Worm (Caenorhabditis elegans) whole organism, L1 larva: Measurements from ENCODE around the gene tir-1.

ENCODE experiments used
- C04F5.9 ChIP-seq: sonication (generic microtip); optimal IDR thresholded peaks from 2 replicates; lab custom pipeline; 2016; ENCODE audit warnings: missing genetic modification characterization, missing compliant biosample characterization
- C16A3.4 ChIP-seq: fragments of 150-350 bp; optimal IDR thresholded peaks from 2 replicates; lab custom pipeline; 2014; ENCODE audit warnings: missing biosample characterization, missing genetic modification characterization
- Y116A8C.19 ChIP-seq: sonication (generic microtip); optimal IDR thresholded peaks from 2 replicates; lab custom pipeline; 2016; ENCODE audit warnings: missing compliant biosample characterization, missing genetic modification characterization, borderline replicate concordance
- aha-1 ChIP-seq: fragments of 150-350 bp; optimal IDR thresholded peaks from 2 replicates; lab custom pipeline; 2014; ENCODE audit warnings: missing biosample characterization, missing genetic modification characterization
- alr-1 ChIP-seq: fragments of 200-800 bp; sonication (Bioruptor generic); optimal IDR thresholded peaks from 2 replicates; lab custom pipeline; 2018; ENCODE audit warnings: borderline replicate concordance, mild to moderate bottlenecking, missing genetic modification characterization, missing compliant biosample characterization
- ceh-8 ChIP-seq: fragments of 200-800 bp; sonication (Bioruptor generic); optimal IDR thresholded peaks from 2 replicates; lab custom pipeline; 2018; ENCODE audit warnings: mild to moderate bottlenecking, missing genetic modification characterization, moderate library complexity, missing compliant biosample characterization
- ceh-82 ChIP-seq, 3 experiments: fragments of 150-350 bp in 1 of 3; sonication (generic microtip) in 2 of 3; optimal IDR thresholded peaks; 2 replicates each; lab custom pipeline; 2014 to 2017; ENCODE audit warnings: missing biosample characterization in 3 of 3, missing genetic modification characterization in 3 of 3
- ceh-88 ChIP-seq: fragments of 200-800 bp; sonication (Bioruptor generic); IDR thresholded peaks from 2 replicates; pipeline ENCODE4 v1.3.6; 2022; ENCODE audit warnings: missing genetic modification characterization, missing compliant biosample characterization
- dpl-1 ChIP-seq, 3 experiments: fragments of 150-350 bp in 2 of 3; sonication (generic microtip) in 1 of 3; optimal IDR thresholded peaks; 2 replicates each; lab custom pipeline; 2014 to 2017; ENCODE audit warnings: missing biosample characterization in 3 of 3, missing genetic modification characterization in 3 of 3, missing genetic modification reagents in 3 of 3
- dsc-1 ChIP-seq: sonication (generic microtip); optimal IDR thresholded peaks from 2 replicates; lab custom pipeline; 2016; ENCODE audit warnings: mild to moderate bottlenecking, missing genetic modification characterization, missing compliant biosample characterization
- efl-1 ChIP-seq, 4 experiments: fragments of 150-350 bp; optimal IDR thresholded peaks in 3 of 4; peaks in 1 of 4; 1 replicate in 1 of 4; 2 replicates in 3 of 4; lab custom pipeline; 2014; ENCODE audit warnings: missing biosample characterization in 2 of 4, missing genetic modification characterization in 2 of 4, missing genetic modification reagents in 2 of 4
- efl-3 ChIP-seq: fragments of 200-800 bp; sonication (Bioruptor generic); optimal IDR thresholded peaks from 2 replicates; lab custom pipeline; 2018; ENCODE audit warnings: mild to moderate bottlenecking, missing genetic modification characterization, missing compliant biosample characterization
- ets-5 ChIP-seq: fragments of 200-800 bp; sonication (Bioruptor generic); IDR thresholded peaks from 2 replicates; pipeline ENCODE4 v1.3.6; 2022; ENCODE audit warnings: missing genetic modification characterization, missing compliant biosample characterization
- fkh-10 ChIP-seq: sonication (generic microtip); optimal IDR thresholded peaks from 2 replicates; lab custom pipeline; 2017; ENCODE audit warnings: missing biosample characterization, missing genetic modification reagents, missing genetic modification characterization
- fkh-4 ChIP-seq: sonication (generic microtip); optimal IDR thresholded peaks from 2 replicates; lab custom pipeline; 2016; ENCODE audit warnings: missing compliant biosample characterization, missing genetic modification characterization, borderline replicate concordance
- fos-1 ChIP-seq: fragments of 150-350 bp; optimal IDR thresholded peaks from 2 replicates; lab custom pipeline; 2014; ENCODE audit warnings: missing biosample characterization, missing genetic modification characterization
- grh-1 ChIP-seq: fragments of 200-800 bp; sonication (Bioruptor generic); IDR thresholded peaks from 2 replicates; pipeline ENCODE4 v1.3.6; 2022; ENCODE audit warnings: missing genetic modification reagents, missing genetic modification characterization, missing compliant biosample characterization
- hlh-17 ChIP-seq: fragments of 200-800 bp; sonication (Bioruptor generic); optimal IDR thresholded peaks from 2 replicates; lab custom pipeline; 2018; ENCODE audit warnings: missing genetic modification characterization, mild to moderate bottlenecking, missing compliant biosample characterization, moderate library complexity, borderline replicate concordance
- isw-1 ChIP-seq: fragments of 200-800 bp; sonication (Bioruptor generic); IDR thresholded peaks from 2 replicates; pipeline ENCODE4 v1.3.6; 2022; ENCODE audit warnings: missing genetic modification characterization, missing compliant biosample characterization
- jun-1 ChIP-seq: fragments of 150-350 bp; optimal IDR thresholded peaks from 2 replicates; lab custom pipeline; 2014; ENCODE audit warnings: missing biosample characterization, missing genetic modification reagents, missing genetic modification characterization
- lin-13 ChIP-seq: fragments of 150-350 bp; optimal IDR thresholded peaks from 2 replicates; lab custom pipeline; 2014; ENCODE audit warnings: missing biosample characterization, missing genetic modification reagents, missing genetic modification characterization
- lin-14 ChIP-seq: fragments of 200-800 bp; sonication (Bioruptor generic); optimal IDR thresholded peaks from 2 replicates; lab custom pipeline; 2018; ENCODE audit warnings: mild to moderate bottlenecking, missing genetic modification characterization, moderate library complexity, missing compliant biosample characterization
- lin-15B ChIP-seq: fragments of 150-350 bp; sonication (generic microtip); optimal IDR thresholded peaks from 3 replicates; lab custom pipeline; 2014; ENCODE audit warnings: missing biosample characterization, missing genetic modification characterization
- lin-35 ChIP-seq, 2 experiments: fragments of 150-350 bp; optimal IDR thresholded peaks; 2 replicates each; lab custom pipeline; 2014; ENCODE audit warnings: missing biosample characterization in 2 of 2, missing genetic modification characterization in 2 of 2, missing genetic modification reagents in 2 of 2
- lsy-2 ChIP-seq, 2 experiments: fragments of 150-350 bp; optimal IDR thresholded peaks; 2 replicates each; lab custom pipeline; 2014; ENCODE audit warnings: missing biosample characterization in 2 of 2, missing genetic modification characterization in 2 of 2
- mef-2 ChIP-seq: fragments of 150-350 bp; optimal IDR thresholded peaks from 2 replicates; lab custom pipeline; 2014; ENCODE audit warnings: missing biosample characterization, missing genetic modification characterization
- mep-1 ChIP-seq: fragments of 150-350 bp; optimal IDR thresholded peaks from 2 replicates; lab custom pipeline; 2014; ENCODE audit warnings: missing biosample characterization, missing genetic modification characterization
- nhr-19 ChIP-seq: fragments of 200-800 bp; sonication (Bioruptor generic); conservative IDR thresholded peaks from 2 replicates; pipeline ENCODE4 v1.3.6; 2022; ENCODE audit warnings: missing genetic modification characterization, missing compliant biosample characterization
- nhr-237 ChIP-seq: fragments of 150-350 bp; optimal IDR thresholded peaks from 2 replicates; lab custom pipeline; 2014; ENCODE audit warnings: missing biosample characterization, missing genetic modification characterization
- nhr-47 ChIP-seq: sonication (generic microtip); optimal IDR thresholded peaks from 2 replicates; lab custom pipeline; 2016; ENCODE audit warnings: mild to moderate bottlenecking, missing genetic modification characterization, moderate library complexity, missing compliant biosample characterization
- nhr-71 ChIP-seq: sonication (generic microtip); optimal IDR thresholded peaks from 2 replicates; lab custom pipeline; 2016; ENCODE audit warnings: mild to moderate bottlenecking, missing genetic modification characterization, moderate library complexity, missing compliant biosample characterization
- nhr-77 ChIP-seq: fragments of 150-350 bp; optimal IDR thresholded peaks from 2 replicates; lab custom pipeline; 2014; ENCODE audit warnings: missing biosample characterization, missing genetic modification characterization
- nhr-90 ChIP-seq: sonication (generic microtip); optimal IDR thresholded peaks from 2 replicates; lab custom pipeline; 2016; ENCODE audit warnings: mild to moderate bottlenecking, missing genetic modification characterization, missing compliant biosample characterization; ENCODE audit not compliant: poor library complexity
- pax-3 ChIP-seq: fragments of 200-800 bp; sonication (Bioruptor generic); optimal IDR thresholded peaks from 2 replicates; lab custom pipeline; 2018; ENCODE audit warnings: mild to moderate bottlenecking, missing genetic modification characterization, moderate library complexity, missing compliant biosample characterization
- pqm-1 ChIP-seq: sonication (generic microtip); optimal IDR thresholded peaks from 3 replicates; lab custom pipeline; 2017; ENCODE audit warnings: missing biosample characterization, missing genetic modification characterization
- rnt-1 ChIP-seq: sonication (generic microtip); optimal IDR thresholded peaks from 2 replicates; lab custom pipeline; 2016; ENCODE audit warnings: mild to moderate bottlenecking, missing genetic modification characterization, moderate library complexity, missing compliant biosample characterization
- snpc-4 ChIP-seq: fragments of 150-350 bp; optimal IDR thresholded peaks from 2 replicates; lab custom pipeline; 2014; ENCODE audit warnings: missing biosample characterization, missing genetic modification characterization
- tbx-2 ChIP-seq: sonication (generic microtip); optimal IDR thresholded peaks from 2 replicates; lab custom pipeline; 2016; ENCODE audit warnings: missing genetic modification characterization, missing compliant biosample characterization
- unc-130 ChIP-seq: fragments of 150-350 bp; optimal IDR thresholded peaks from 2 replicates; lab custom pipeline; 2017; ENCODE audit warnings: missing biosample characterization, missing genetic modification characterization, inconsistent platforms
- unc-86 ChIP-seq: sonication (generic microtip); optimal IDR thresholded peaks from 2 replicates; lab custom pipeline; 2016; ENCODE audit warnings: missing genetic modification characterization, missing compliant biosample characterization
- unc-98 ChIP-seq: fragments of 200-800 bp; sonication (Bioruptor generic); IDR thresholded peaks from 2 replicates; pipeline ENCODE4 v1.3.6; 2022; ENCODE audit warnings: missing genetic modification characterization, missing compliant biosample characterization
- vab-15 ChIP-seq: sonication (generic microtip); optimal IDR thresholded peaks from 2 replicates; lab custom pipeline; 2017; ENCODE audit warnings: missing genotype, mild to moderate bottlenecking, missing genetic modification characterization, missing compliant biosample characterization
- zag-1 ChIP-seq: fragments of 150-350 bp; optimal IDR thresholded peaks from 2 replicates; lab custom pipeline; 2014; ENCODE audit warnings: missing biosample characterization, missing genetic modification characterization
- zip-4 ChIP-seq: fragments of 200-800 bp; sonication (Bioruptor generic); optimal IDR thresholded peaks from 2 replicates; lab custom pipeline; 2018; ENCODE audit warnings: mild to moderate bottlenecking, missing genetic modification characterization, moderate library complexity, missing compliant biosample characterization
- ztf-4 ChIP-seq: fragments of 150-350 bp; optimal IDR thresholded peaks from 2 replicates; lab custom pipeline; 2014; ENCODE audit warnings: missing biosample characterization, missing genetic modification characterization

The tir-1 gene

DNA sequence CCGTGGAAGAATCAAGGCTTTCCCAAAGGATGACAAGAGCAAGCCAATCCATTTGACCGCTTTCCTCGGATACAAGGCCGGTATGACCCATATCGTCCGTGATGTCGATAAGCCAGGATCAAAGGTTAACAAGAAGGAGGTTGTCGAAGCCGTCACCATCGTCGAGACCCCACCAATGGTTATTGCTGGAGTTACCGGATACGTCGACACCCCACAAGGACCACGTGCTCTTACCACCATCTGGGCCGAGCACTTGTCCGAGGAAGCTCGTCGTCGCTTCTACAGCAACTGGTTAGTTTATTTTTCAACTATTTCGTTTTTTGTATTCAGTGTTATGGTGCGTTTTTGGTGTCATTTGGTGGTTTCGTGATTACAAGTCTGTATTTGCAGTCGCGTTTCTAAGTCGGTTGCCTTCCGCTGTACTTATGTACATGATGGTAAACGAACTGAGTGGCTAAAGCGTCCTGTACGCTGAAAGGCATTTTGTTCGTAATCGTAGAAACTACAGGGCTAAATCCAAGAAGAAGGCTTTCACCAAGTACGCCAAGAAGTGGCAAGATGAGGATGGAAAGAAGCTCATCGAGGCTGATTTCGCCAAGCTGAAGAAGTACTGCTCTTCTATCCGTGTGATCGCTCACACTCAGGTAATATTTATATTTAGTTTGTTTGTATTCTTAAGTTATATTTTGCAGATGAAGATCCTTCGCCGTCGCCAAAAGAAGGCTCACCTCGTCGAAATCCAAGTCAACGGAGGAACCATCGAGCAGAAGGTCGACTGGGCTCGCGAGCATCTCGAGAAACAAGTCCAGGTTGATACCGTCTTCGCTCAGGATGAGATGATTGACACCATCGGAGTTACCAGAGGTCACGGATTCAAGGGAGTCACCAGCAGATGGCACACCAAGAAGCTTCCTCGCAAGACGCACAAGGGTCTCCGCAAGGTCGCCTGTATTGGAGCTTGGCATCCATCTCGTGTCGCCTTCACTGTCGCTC lies 33.2 kb downstream of the tir-1 start:
- TF ChIP-seq alr-1 (tag; lab: Kevin White, UChicago) (peak; percentile 80), fos-1 (tag; lab: Kevin White, UChicago) (no peak), vab-15 (tag; lab: Kevin White, UChicago) (peak; percentile 14), Y116A8C.19 (tag; lab: Kevin White, UChicago) (no peak), efl-1 (optimal IDR thresholded peaks at IDR 0.05; lab: Kevin White, UChicago) (no peak), efl-1 (GFP tag; optimal IDR thresholded peaks at IDR 0.05 in 1 of 2; lab: Kevin White, UChicago) (peak in 1 of 2 experiments; percentile 77), jun-1 (tag; lab: Kevin White, UChicago) (no peak)
- TF ChIP-seq, all 84 proteins: peak for 3

DNA sequence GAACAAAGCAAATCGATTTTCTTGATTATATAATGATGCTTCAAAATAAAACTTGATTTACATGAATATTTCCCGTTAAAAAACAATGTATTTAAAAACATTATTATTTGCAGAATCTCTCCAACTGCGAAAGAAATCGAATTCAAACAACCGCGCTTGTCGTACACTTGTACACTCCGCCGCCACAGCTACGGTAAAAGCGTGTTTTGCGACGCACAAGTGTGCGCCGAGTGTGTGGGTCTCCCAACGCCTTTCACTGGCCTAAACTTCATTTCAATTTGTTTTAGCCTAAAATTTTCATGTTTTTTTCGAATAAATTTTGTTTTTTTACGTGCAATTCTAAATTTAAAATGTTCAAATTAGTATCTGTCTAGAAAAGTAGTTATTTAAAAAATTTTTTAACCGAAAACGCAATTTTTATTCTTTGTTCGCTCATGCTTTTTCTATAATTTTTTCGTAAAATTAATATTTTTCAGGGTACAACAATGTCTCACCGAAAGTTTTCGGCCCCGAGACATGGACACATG lies 34.0 kb downstream of the tir-1 start, which contains the start of gene rpl-3:
Gene rpl-3 (plus strand): TSS at position 477 of the 527 bp plus-strand sequence.
- TF ChIP-seq isw-1, result peak; percentile 100
- TF ChIP-seq nhr-237, result peak; percentile 100
- peak; percentile 100 for TF ChIP-seq lin-14 (GFP tag; lab: Kevin White, UChicago)
- peak; percentile 100 for TF ChIP-seq ztf-4 (tag; lab: Kevin White, UChicago)
- peak; percentile 100 for TF ChIP-seq ceh-88 (GFP tag; lab: Robert Waterston, UW)
- peak; percentile 98 for TF ChIP-seq unc-98 (GFP tag; lab: Robert Waterston, UW)
- peak; percentile 100 for TF ChIP-seq dsc-1
- peak; percentile 97 for TF ChIP-seq hlh-17 (GFP tag; lab: Kevin White, UChicago)
- TF ChIP-seq lin-15B, result peak; percentile 100
- peak; percentile 100 for TF ChIP-seq mep-1
- TF ChIP-seq aha-1 (tag; lab: Kevin White, UChicago), result peak; percentile 99
- peak; percentile 100 for TF ChIP-seq lin-13 (GFP tag; lab: Kevin White, UChicago)
- peak; percentile 86 for TF ChIP-seq Y116A8C.19 (tag; lab: Kevin White, UChicago)
- peak; percentile 99 for TF ChIP-seq zip-4
- peak; percentile 98 for TF ChIP-seq mef-2 (tag; lab: Kevin White, UChicago)
- peak; percentile 95 for TF ChIP-seq snpc-4 (tag; lab: Kevin White, UChicago)
- peak; percentile 100 for TF ChIP-seq lsy-2 (tag; optimal IDR thresholded peaks at IDR 0.05; lab: Kevin White, UChicago)
- TF ChIP-seq pqm-1, result peak; percentile 92
- TF ChIP-seq jun-1 (tag; lab: Kevin White, UChicago), result peak; percentile 100
- peak; percentile 97 for TF ChIP-seq fkh-4 (tag; lab: Kevin White, UChicago)
- TF ChIP-seq unc-86, result peak; percentile 100
- TF ChIP-seq nhr-19, result peak; percentile 100
- TF ChIP-seq grh-1 (GFP tag; lab: Robert Waterston, UW), result peak; percentile 100
- peak; percentile 100 for TF ChIP-seq unc-130 (tag; lab: Kevin White, UChicago)
- TF ChIP-seq ets-5, result peak; percentile 100
- peak; percentile 100 for TF ChIP-seq fkh-10 (GFP tag; lab: Kevin White, UChicago)
- TF ChIP-seq zag-1 (tag; lab: Kevin White, UChicago), result peak; percentile 99
- peak; percentile 99 for TF ChIP-seq C04F5.9 (tag; lab: Kevin White, UChicago)
- TF ChIP-seq rnt-1 (tag; lab: Kevin White, UChicago), result peak; percentile 100
- TF ChIP-seq tbx-2 (tag; lab: Kevin White, UChicago), result peak; percentile 100
- TF ChIP-seq efl-3, result peak; percentile 100
- TF ChIP-seq ceh-8 (GFP tag; lab: Kevin White, UChicago), result peak; percentile 100
- peak; percentile 100 for TF ChIP-seq ceh-82 (tag; optimal IDR thresholded peaks at IDR 0.05; lab: Kevin White, UChicago)
- peak; percentile 100 for TF ChIP-seq dpl-1 (GFP tag; optimal IDR thresholded peaks at IDR 0.05; lab: Kevin White, UChicago)
- TF ChIP-seq fos-1 (tag; lab: Kevin White, UChicago), result peak; percentile 99
- TF ChIP-seq C16A3.4 (tag; lab: Kevin White, UChicago), result peak; percentile 100
- TF ChIP-seq vab-15 (tag; lab: Kevin White, UChicago), result peak; percentile 99
- TF ChIP-seq nhr-77, result peak; percentile 100
- peak; percentile 100 for TF ChIP-seq lin-35 (GFP tag; optimal IDR thresholded peaks at IDR 0.05; lab: Kevin White, UChicago)
- peak; percentile 100 for TF ChIP-seq pax-3 (tag; lab: Kevin White, UChicago)
- TF ChIP-seq nhr-71, result peak; percentile 100
- TF ChIP-seq nhr-90 (tag; lab: Kevin White, UChicago), result peak; percentile 100
- TF ChIP-seq nhr-47 (tag; lab: Kevin White, UChicago), result peak; percentile 100
